Worm (Caenorhabditis elegans): Measurements from ENCODE around the gene srd-20.

DNA sequence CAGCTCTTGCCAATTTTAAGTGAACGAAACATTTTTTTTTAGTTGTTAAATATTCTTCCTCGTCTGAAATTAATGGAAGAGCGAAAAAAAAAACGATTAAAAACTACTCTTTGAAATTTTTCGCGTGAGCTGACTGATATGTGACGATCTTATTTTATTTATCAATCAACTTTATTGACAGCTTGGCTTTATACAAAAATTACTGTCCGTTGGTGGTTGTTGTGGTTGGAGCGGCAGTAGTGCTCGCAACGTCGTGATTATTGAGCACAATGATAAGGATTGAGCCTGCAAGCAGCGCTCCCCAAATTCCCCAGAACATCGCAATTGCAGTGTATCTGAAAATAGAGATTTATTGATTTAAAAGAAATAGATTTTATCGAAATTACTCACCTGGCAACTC is 10.9 kb upstream of the srd-20 start:
- TF ChIP-seq zag-1 (tag; optimal IDR thresholded peaks at IDR 0.05) = no peak
- TF ChIP-seq ceh-82 (tag; optimal IDR thresholded peaks at IDR 0.05) = no peak
- TF ChIP-seq pqm-1 (tag; optimal IDR thresholded peaks at IDR 0.05) = no peak

Measured in whole organism, L4 larva.